Fruit fly (Drosophila melanogaster): ENCODE data around the gene CG5888.

The CG5888 gene

DNA sequence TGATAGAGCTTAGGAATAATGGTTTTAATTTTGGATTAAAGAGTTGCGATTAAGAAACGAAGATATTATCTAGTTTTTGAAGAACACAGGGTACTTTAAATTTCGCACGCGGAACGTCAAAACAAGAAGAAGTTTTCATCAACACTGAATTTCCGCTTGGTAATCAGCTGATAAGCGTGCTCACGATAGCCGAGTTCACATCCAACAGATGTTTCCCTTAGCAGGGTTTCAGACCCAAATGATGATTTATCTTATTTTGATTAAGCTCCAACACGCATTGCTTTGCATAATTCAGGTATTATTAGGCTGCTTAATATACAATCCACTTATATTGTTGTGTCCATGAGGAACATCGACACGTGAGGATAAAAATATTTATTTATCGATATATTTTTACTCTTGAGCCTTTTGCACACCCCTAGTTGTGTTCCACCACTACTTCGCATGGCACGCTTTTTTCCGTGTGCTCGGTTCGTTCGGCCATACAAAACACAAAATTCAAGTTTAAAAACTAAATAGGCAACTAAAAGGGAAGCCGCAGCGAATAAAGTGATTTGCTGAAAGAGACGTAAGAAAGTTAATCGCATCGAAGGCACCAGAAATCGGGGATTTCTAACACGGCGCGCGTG is 43.0 kb upstream of the CG5888 start, which contains the start of gene Tpr2 (continued):
- TF ChIP-seq cwo (GFP tag; optimal IDR thresholded peaks at IDR 0.05), result no peak
- peak; percentile 59 for TF ChIP-seq CG18619 (GFP tag; optimal IDR thresholded peaks at IDR 0.05)
- TF ChIP-seq CG8924 (tag; optimal IDR thresholded peaks at IDR 0.05), result peak; percentile 59
- no peak for TF ChIP-seq CG34422 (GFP tag; IDR thresholded peaks at IDR 0.05)
- peak; percentile 56 for TF ChIP-seq pho (GFP tag; optimal IDR thresholded peaks at IDR 0.05)
- TF ChIP-seq CG10274 (GFP tag; optimal IDR thresholded peaks at IDR 0.05), result no peak
- no peak for TF ChIP-seq Tbp (GFP tag; optimal IDR thresholded peaks at IDR 0.05)
- peak; percentile 21 for TF ChIP-seq wek (GFP tag; optimal IDR thresholded peaks at IDR 0.05)
- TF ChIP-seq CG14014 (GFP tag; IDR thresholded peaks at IDR 0.05), result no peak
- peak; percentile 91 for TF ChIP-seq pita (GFP tag; optimal IDR thresholded peaks at IDR 0.05)
- TF ChIP-seq Med (GFP tag), result peak; percentile 93
- TF ChIP-seq ewg (GFP tag; optimal IDR thresholded peaks at IDR 0.05), result peak; percentile 84
- TF ChIP-seq CG1024 (GFP tag; IDR thresholded peaks at IDR 0.05), result no peak
- TF ChIP-seq da (GFP tag; optimal IDR thresholded peaks at IDR 0.05), result peak; percentile 48
- TF ChIP-seq Oli (tag; optimal IDR thresholded peaks at IDR 0.05), result peak; percentile 23
- no peak for TF ChIP-seq Usf (GFP tag; optimal IDR thresholded peaks at IDR 0.05)
- peak; percentile 5 for TF ChIP-seq CG15479 (GFP tag; optimal IDR thresholded peaks at IDR 0.05)
- TF ChIP-seq crc (GFP tag; optimal IDR thresholded peaks at IDR 0.05), result no peak
- TF ChIP-seq CG11085 (GFP tag; IDR thresholded peaks at IDR 0.05), result no peak
- peak; percentile 73 for TF ChIP-seq CG31441 (GFP tag; IDR thresholded peaks at IDR 0.05)
- TF ChIP-seq CG31224 (GFP tag; IDR thresholded peaks at IDR 0.05), result no peak
- 0 out of 3 replicates have a peak, but pooled peaks have one; percentile 32 for TF ChIP-seq mld (GFP tag; IDR thresholded peaks at IDR 0.05; ENCODE audit: partially characterized antibody)
- no peak for TF ChIP-seq Fer3 (tag; optimal IDR thresholded peaks at IDR 0.05)
- TF ChIP-seq CG5953 (GFP tag; IDR thresholded peaks at IDR 0.05), result 0 out of 2 replicates have a peak, but pooled peaks have one; percentile 24
- TF ChIP-seq hth (optimal IDR thresholded peaks at IDR 0.05), result no peak
- no peak for TF ChIP-seq pb (GFP tag; optimal IDR thresholded peaks at IDR 0.05)
- TF ChIP-seq Neu2 (GFP tag; optimal IDR thresholded peaks at IDR 0.05; ENCODE audit: borderline replicate concordance), result no peak
- no peak for TF ChIP-seq Antp (GFP tag; optimal IDR thresholded peaks at IDR 0.05)
- TF ChIP-seq CG1832 (GFP tag; optimal IDR thresholded peaks at IDR 0.05), result no peak
- no peak for TF ChIP-seq jigr1 (GFP tag; IDR thresholded peaks at IDR 0.05)
- TF ChIP-seq Lhr (GFP tag; optimal IDR thresholded peaks at IDR 0.05), result peak; percentile 90
- no peak for TF ChIP-seq CG11695 (GFP tag; IDR thresholded peaks at IDR 0.05)
- TF ChIP-seq MTF-1 (GFP tag; optimal IDR thresholded peaks at IDR 0.05; ENCODE audit: borderline replicate concordance), result no peak
- peak; percentile 30 for TF ChIP-seq abd-A (tag; optimal IDR thresholded peaks at IDR 0.05)
- TF ChIP-seq so (GFP tag; IDR thresholded peaks at IDR 0.05), result no peak
- TF ChIP-seq CG6683 (GFP tag; optimal IDR thresholded peaks at IDR 0.05), result no peak
- no peak for TF ChIP-seq Six4 (GFP tag; optimal IDR thresholded peaks at IDR 0.05)
- TF ChIP-seq CG6765 (GFP tag; optimal IDR thresholded peaks at IDR 0.05), result no peak
- peak; percentile 29 for TF ChIP-seq CG12219 (GFP tag; optimal IDR thresholded peaks at IDR 0.05)
- peak; percentile 65 for TF ChIP-seq zen (tag; optimal IDR thresholded peaks at IDR 0.05)
- peak; percentile 39 for TF ChIP-seq CG7745 (tag; optimal IDR thresholded peaks at IDR 0.05)
- peak; percentile 57 to 66 for TF ChIP-seq chif (GFP tag; optimal IDR thresholded peaks at IDR 0.05)
- peak; percentile 36 for TF ChIP-seq org-1 (GFP tag; optimal IDR thresholded peaks at IDR 0.05)
- peak; percentile 54 for TF ChIP-seq Hr3 (GFP tag; optimal IDR thresholded peaks at IDR 0.05)
- TF ChIP-seq CG6813 (GFP tag; optimal IDR thresholded peaks at IDR 0.05), result no peak
- peak; percentile 8 for TF ChIP-seq oc (tag; optimal IDR thresholded peaks at IDR 0.05)
- TF ChIP-seq CG7839 (tag; optimal IDR thresholded peaks at IDR 0.05), result peak; percentile 45
- no peak for TF ChIP-seq Nf-YA (GFP tag; IDR thresholded peaks at IDR 0.05)
- TF ChIP-seq sna (GFP tag; IDR thresholded peaks at IDR 0.05; ENCODE audit: partially characterized antibody), result peak; percentile 92
- peak; percentile 82 for TF ChIP-seq CG15601 (tag; optimal IDR thresholded peaks at IDR 0.05)
